Fruit fly (Drosophila melanogaster) whole organism: ENCODE results near the gene Top1.

Source experiments
- CG8478 ChIP-seq: fragments of >200 bp; optimal IDR thresholded peaks from 2 replicates; lab custom pipeline; 2018; ENCODE audit warnings: inconsistent platforms
- Dll ChIP-seq: fragments of >200 bp; optimal IDR thresholded peaks from 2 replicates; lab custom pipeline; 2017
- EcR ChIP-seq, 2 experiments: fragments of >200 bp; optimal IDR thresholded peaks; 2 replicates each; lab custom pipeline; 2017; ENCODE audit warnings: missing biosample characterization in 2 of 2, missing genetic modification characterization in 2 of 2, missing genetic modification reagents in 2 of 2

- TF ChIP-seq CG8478 (lab: Kevin White, UChicago) (no peak), Dll (lab: Kevin White, UChicago) (no peak), EcR (GFP tag; optimal IDR thresholded peaks at IDR 0.05; lab: Kevin White, UChicago) (no peak)
Measured at dm6 chrX:15344473-15345331, 25.4 kb downstream of the Top1 start, which contains the start of the genes CG12608 and Prp5.
